Worm (Caenorhabditis elegans) whole organism, midembryonic: Measurements from ENCODE around the gene C35B1.9.

Experiments
- T22C8.4 ChIP-seq: fragments of 200-800 bp; sonication (Bioruptor generic); IDR thresholded peaks from 2 replicates; pipeline ENCODE4 v1.3.6; 2022; ENCODE audit warnings: missing genetic modification characterization, missing compliant biosample characterization
- flt-1 ChIP-seq: fragments of 200-800 bp; sonication (Bioruptor generic); IDR thresholded peaks from 2 replicates; pipeline ENCODE4 v1.3.6; 2022; ENCODE audit warnings: missing genetic modification characterization, missing compliant biosample characterization
- klf-2 ChIP-seq: fragments of 200-800 bp; sonication (Bioruptor generic); conservative IDR thresholded peaks from 2 replicates; pipeline ENCODE4 v1.3.6; 2022; ENCODE audit warnings: missing genetic modification reagents, missing genetic modification characterization, missing compliant biosample characterization
- ref-1 ChIP-seq: fragments of 200-800 bp; sonication (Bioruptor generic); conservative IDR thresholded peaks from 2 replicates; pipeline ENCODE4 v1.3.6; 2022; ENCODE audit warnings: missing genetic modification reagents, missing genetic modification characterization, missing compliant biosample characterization
- tab-1 ChIP-seq: fragments of 200-800 bp; sonication (Bioruptor generic); IDR thresholded peaks from 2 replicates; pipeline ENCODE4 v1.3.6; 2022; ENCODE audit warnings: missing genetic modification characterization, missing compliant biosample characterization
- ztf-23 ChIP-seq: fragments of 200-800 bp; sonication (Bioruptor generic); IDR thresholded peaks from 2 replicates; pipeline ENCODE4 v1.3.6; 2022; ENCODE audit warnings: missing genetic modification reagents, missing genetic modification characterization, missing compliant biosample characterization
- ztf-29 ChIP-seq: fragments of 200-800 bp; sonication (Bioruptor generic); IDR thresholded peaks from 2 replicates; pipeline ENCODE4 v1.3.6; 2022; ENCODE audit warnings: missing genetic modification reagents, missing genetic modification characterization, missing compliant biosample characterization

DNA sequence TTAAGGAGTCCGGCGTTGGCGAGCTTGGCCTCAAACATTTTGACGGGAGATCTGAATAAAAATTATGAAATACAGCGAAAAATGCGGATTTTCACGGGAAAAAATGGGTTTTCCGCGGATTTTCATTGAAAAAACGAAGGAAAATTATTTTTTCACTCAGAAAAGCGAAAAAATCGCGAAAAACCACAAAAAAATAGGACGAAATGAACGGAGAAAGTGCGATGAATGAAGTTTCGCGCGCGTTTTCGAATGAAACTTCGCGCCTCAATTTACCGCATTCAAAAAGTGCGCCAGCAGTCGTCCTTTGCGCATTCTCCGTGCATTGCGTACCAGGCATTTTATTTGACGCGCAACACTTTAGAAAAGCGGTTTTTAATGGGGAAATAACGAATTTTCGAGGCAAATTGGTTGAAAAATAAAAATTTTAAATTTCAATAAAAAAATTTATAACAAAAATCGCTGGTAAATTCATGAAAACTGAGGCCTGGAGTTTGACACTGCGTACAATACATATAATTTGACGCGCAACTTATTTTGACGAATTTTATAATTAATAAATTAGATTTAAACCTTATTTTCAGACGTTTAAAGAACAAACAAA, 31.2 kb downstream of the C35B1.9 start, which contains the start of gene pcn-1:
- TF ChIP-seq flt-1 (GFP tag; lab: Robert Waterston, UW) (peak; percentile 72; the same call in 1 of the 2 replicates), ztf-23 (GFP tag; lab: Robert Waterston, UW) (0 out of 2 replicates have a peak, but pooled peaks have one; percentile 31), T22C8.4 (no peak), tab-1 (no peak), ztf-29 (GFP tag; lab: Robert Waterston, UW) (no peak), klf-2 (GFP tag; lab: Robert Waterston, UW) (no peak), ref-1 (GFP tag; lab: Robert Waterston, UW) (no peak)
